Worm (Caenorhabditis elegans) whole organism, mixed stage, embryonic: ENCODE results near the gene pole-4.
"Not testable (repeated sequence)": the region's sequence is repeated elsewhere in the genome, so short reads cannot be mapped to it uniquely, and the experiment has no call there.

ENCODE experiments used
- elt-3 ChIP-seq: fragments of 150-350 bp; optimal IDR thresholded peaks from 2 replicates; lab custom pipeline; 2014; ENCODE audit warnings: missing biosample characterization, missing genetic modification characterization
- mep-1 ChIP-seq: fragments of 150-350 bp; optimal IDR thresholded peaks from 2 replicates; lab custom pipeline; 2017; ENCODE audit warnings: missing biosample characterization, missing genetic modification reagents, missing genetic modification characterization, inconsistent platforms
- nhr-12 ChIP-seq: fragments of 150-350 bp; optimal IDR thresholded peaks from 2 replicates; lab custom pipeline; 2014; ENCODE audit warnings: missing biosample characterization, missing genetic modification characterization
- nhr-28 ChIP-seq: fragments of 150-350 bp; optimal IDR thresholded peaks from 2 replicates; lab custom pipeline; 2014; ENCODE audit warnings: missing biosample characterization, missing genetic modification characterization
- pha-4 ChIP-seq: fragments of 150-350 bp; optimal IDR thresholded peaks from 2 replicates; lab custom pipeline; 2018; ENCODE audit warnings: missing biosample characterization, missing genetic modification reagents, missing genetic modification characterization
- sptf-1 ChIP-seq: sonication (generic microtip); optimal IDR thresholded peaks from 2 replicates; lab custom pipeline; 2017; ENCODE audit warnings: mild to moderate bottlenecking, missing genetic modification characterization, moderate library complexity, missing compliant biosample characterization

ce11 chrII:14992598-14992997 is 23.4 kb upstream of the pole-4 start, which contains the start of gene Y53F4B.7:
- TF ChIP-seq pha-4 (tag; lab: Kevin White, UChicago); mep-1; elt-3 (tag; lab: Kevin White, UChicago); sptf-1 (tag; lab: Kevin White, UChicago); nhr-12 (tag; lab: Kevin White, UChicago); nhr-28 (tag; lab: Kevin White, UChicago): not testable (repeated sequence)
